Worm (Caenorhabditis elegans) whole organism, L3 larva: Measurements from ENCODE around the gene sre-7.

Source experiments
- ZK546.5 ChIP-seq: sonication (generic microtip); optimal IDR thresholded peaks from 2 replicates; lab custom pipeline; 2017; ENCODE audit warnings: missing biosample characterization, missing genetic modification characterization
- aly-2 ChIP-seq: fragments of 150-350 bp; optimal IDR thresholded peaks from 2 replicates; lab custom pipeline; 2014; ENCODE audit warnings: missing biosample characterization, missing genetic modification characterization
- ama-1 ChIP-seq: fragments of 150-350 bp; optimal IDR thresholded peaks from 2 replicates; lab custom pipeline; 2018
- ceh-16 ChIP-seq: sonication (generic microtip); optimal IDR thresholded peaks from 2 replicates; lab custom pipeline; 2017; ENCODE audit warnings: missing biosample characterization, missing genetic modification characterization
- ceh-28 ChIP-seq: fragments of 150-350 bp; optimal IDR thresholded peaks from 2 replicates; lab custom pipeline; 2014; ENCODE audit warnings: missing biosample characterization, missing genetic modification reagents, missing genetic modification characterization
- ceh-82 ChIP-seq: fragments of 150-350 bp; optimal IDR thresholded peaks from 2 replicates; lab custom pipeline; 2014; ENCODE audit warnings: missing biosample characterization, missing genetic modification characterization
- ceh-9 ChIP-seq: sonication (generic microtip); optimal IDR thresholded peaks from 2 replicates; lab custom pipeline; 2018; ENCODE audit warnings: missing biosample characterization, missing genetic modification characterization
- egl-27 ChIP-seq: sonication (generic microtip); optimal IDR thresholded peaks from 4 replicates; lab custom pipeline; 2017; ENCODE audit warnings: missing biosample characterization, missing genetic modification reagents, missing genetic modification characterization
- egl-5 ChIP-seq: fragments of 150-350 bp; optimal IDR thresholded peaks from 2 replicates; lab custom pipeline; 2017; ENCODE audit warnings: missing biosample characterization, missing genetic modification reagents, missing genetic modification characterization, inconsistent platforms
- elt-2 ChIP-seq: sonication (generic microtip); optimal IDR thresholded peaks from 2 replicates; lab custom pipeline; 2016; ENCODE audit warnings: missing genetic modification reagents, mild to moderate bottlenecking, missing genetic modification characterization, missing compliant biosample characterization
- elt-3 ChIP-seq, 3 experiments: fragments of 150-350 bp in 1 of 3; sonication (generic microtip) in 2 of 3; optimal IDR thresholded peaks; 2 replicates in 2 of 3; 4 replicates in 1 of 3; lab custom pipeline; 2014 to 2017; ENCODE audit warnings: missing biosample characterization in 3 of 3, missing genetic modification characterization in 3 of 3
- eor-1 ChIP-seq, 2 experiments: fragments of 150-350 bp; optimal IDR thresholded peaks; 2 replicates each; lab custom pipeline; 2014 to 2018; ENCODE audit warnings: missing biosample characterization in 2 of 2, missing genetic modification characterization in 2 of 2
- fkh-10 ChIP-seq: sonication (generic microtip); optimal IDR thresholded peaks from 2 replicates; lab custom pipeline; 2017; ENCODE audit warnings: missing biosample characterization, missing genetic modification reagents, missing genetic modification characterization
- fos-1 ChIP-seq: fragments of 150-350 bp; optimal IDR thresholded peaks from 2 replicates; lab custom pipeline; 2014; ENCODE audit warnings: missing biosample characterization, missing genetic modification characterization
- hmg-11 ChIP-seq: sonication (generic microtip); optimal IDR thresholded peaks from 2 replicates; lab custom pipeline; 2016; ENCODE audit warnings: missing genetic modification characterization, missing compliant biosample characterization
- lin-39 ChIP-seq: fragments of 150-350 bp; optimal IDR thresholded peaks from 2 replicates; lab custom pipeline; 2018; ENCODE audit warnings: missing biosample characterization, missing genetic modification reagents, missing genetic modification characterization
- lsy-12 ChIP-seq: sonication (generic microtip); optimal IDR thresholded peaks from 2 replicates; lab custom pipeline; 2016; ENCODE audit warnings: mild to moderate bottlenecking, missing genetic modification characterization, missing compliant biosample characterization
- nhr-11 ChIP-seq: fragments of 150-350 bp; optimal IDR thresholded peaks from 2 replicates; lab custom pipeline; 2014; ENCODE audit warnings: missing biosample characterization, missing genetic modification characterization
- nhr-12 ChIP-seq: fragments of 150-350 bp; optimal IDR thresholded peaks from 2 replicates; lab custom pipeline; 2014; ENCODE audit warnings: missing biosample characterization, missing genetic modification characterization
- nhr-23 ChIP-seq: fragments of 150-350 bp; optimal IDR thresholded peaks from 2 replicates; lab custom pipeline; 2014; ENCODE audit warnings: missing biosample characterization, missing genetic modification reagents, missing genetic modification characterization
- nhr-43 ChIP-seq: sonication (generic microtip); optimal IDR thresholded peaks from 2 replicates; lab custom pipeline; 2016; ENCODE audit warnings: mild to moderate bottlenecking, missing genetic modification characterization, missing compliant biosample characterization; ENCODE audit not compliant: poor library complexity, severe bottlenecking
- nhr-67 ChIP-seq: fragments of 150-350 bp; optimal IDR thresholded peaks from 2 replicates; lab custom pipeline; 2014; ENCODE audit warnings: missing biosample characterization, missing genetic modification characterization
- nhr-77 ChIP-seq: fragments of 150-350 bp; optimal IDR thresholded peaks from 2 replicates; lab custom pipeline; 2014; ENCODE audit warnings: missing biosample characterization, missing genetic modification characterization
- pha-4 ChIP-seq: fragments of 150-350 bp; optimal IDR thresholded peaks from 2 replicates; lab custom pipeline; 2014; ENCODE audit warnings: missing biosample characterization, missing genetic modification reagents, missing genetic modification characterization
- pqm-1 ChIP-seq: fragments of 150-350 bp; optimal IDR thresholded peaks from 2 replicates; lab custom pipeline; 2017; ENCODE audit warnings: missing biosample characterization, missing genetic modification characterization, inconsistent platforms
- sea-2 ChIP-seq: fragments of 150-350 bp; sonication (generic microtip); optimal IDR thresholded peaks from 4 replicates; lab custom pipeline; 2014; ENCODE audit warnings: missing biosample characterization, missing genetic modification reagents, missing genetic modification characterization
- skn-1 ChIP-seq: fragments of 150-350 bp; optimal IDR thresholded peaks from 2 replicates; lab custom pipeline; 2014; ENCODE audit warnings: missing biosample characterization, missing genetic modification characterization
- snpc-4 ChIP-seq: fragments of 150-350 bp; optimal IDR thresholded peaks from 2 replicates; lab custom pipeline; 2014; ENCODE audit warnings: missing biosample characterization, missing genetic modification characterization
- tbx-2 ChIP-seq: sonication (generic microtip); optimal IDR thresholded peaks from 2 replicates; lab custom pipeline; 2016; ENCODE audit warnings: mild to moderate bottlenecking, missing genetic modification characterization, missing compliant biosample characterization
- unc-62 ChIP-seq: fragments of 150-350 bp; sonication (generic microtip); optimal IDR thresholded peaks from 4 replicates; lab custom pipeline; 2014; ENCODE audit warnings: missing biosample characterization, missing genetic modification reagents, missing genetic modification characterization
- zag-1 ChIP-seq: fragments of 150-350 bp; optimal IDR thresholded peaks from 2 replicates; lab custom pipeline; 2014; ENCODE audit warnings: missing biosample characterization, missing genetic modification characterization
- ztf-11 ChIP-seq: fragments of 150-350 bp; optimal IDR thresholded peaks from 2 replicates; lab custom pipeline; 2014; ENCODE audit warnings: missing biosample characterization, missing genetic modification characterization
- ztf-4 ChIP-seq: fragments of 150-350 bp; optimal IDR thresholded peaks from 2 replicates; lab custom pipeline; 2014; ENCODE audit warnings: missing biosample characterization, missing genetic modification characterization

Gene sre-7

ce11 chrV:14283241-14283640, 39.2 kb downstream of the sre-7 start, which contains the start of gene F40G12.10:
TSS of gene F40G12.10 (plus strand) at chrV:14283541.
- TF ChIP-seq egl-27 (tag; lab: Kevin White, UChicago) (no peak), skn-1 (tag; lab: Kevin White, UChicago) (no peak), nhr-77 (tag; lab: Kevin White, UChicago) (no peak), egl-5 (tag; lab: Kevin White, UChicago) (no peak), fkh-10 (no peak), elt-3 (tag; optimal IDR thresholded peaks at IDR 0.05; lab: Kevin White, UChicago) (no peak), hmg-11 (tag; lab: Kevin White, UChicago) (no peak), ama-1 (lab: Kevin White, UChicago) (no peak)

DNA sequence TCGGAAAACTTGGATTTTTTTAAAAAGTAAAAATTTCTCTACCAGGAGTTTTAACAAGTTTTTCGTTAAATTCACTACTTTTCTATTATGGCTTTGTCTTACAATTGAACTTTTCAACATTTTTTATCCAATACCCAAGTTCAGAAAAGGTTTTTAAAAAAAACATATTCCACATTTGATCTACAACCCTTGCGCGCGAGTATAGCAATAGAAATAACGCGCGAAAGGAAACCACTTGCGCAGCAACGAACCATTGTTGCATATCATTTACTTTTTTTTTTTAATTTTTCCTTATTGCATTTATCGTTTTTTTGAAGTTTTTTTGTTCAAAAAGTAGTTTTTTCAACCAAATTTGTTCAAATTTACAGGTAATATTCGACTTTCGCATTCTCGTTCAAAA, 41.8 kb downstream of the sre-7 start, which contains the start of gene F40G12.11:
Gene F40G12.11 (plus strand): TSS at position 369 of the 400 bp plus-strand sequence.
- TF ChIP-seq zag-1 (tag; lab: Kevin White, UChicago) (no peak), unc-62 (no peak), fos-1 (tag; lab: Kevin White, UChicago) (no peak), nhr-43 (tag; lab: Kevin White, UChicago) (no peak), ZK546.5 (no peak), nhr-67 (tag; lab: Kevin White, UChicago) (no peak), snpc-4 (tag; lab: Kevin White, UChicago) (no peak), nhr-12 (tag; lab: Kevin White, UChicago) (no peak), hmg-11 (tag; lab: Kevin White, UChicago) (no peak), pqm-1 (no peak), ama-1 (lab: Kevin White, UChicago) (no peak), ztf-4 (tag; lab: Kevin White, UChicago) (no peak), elt-2 (tag; lab: Kevin White, UChicago) (no peak), skn-1 (tag; lab: Kevin White, UChicago) (no peak), ceh-28 (tag; lab: Kevin White, UChicago) (no peak), nhr-77 (tag; lab: Kevin White, UChicago) (no peak), lin-39 (tag; lab: Kevin White, UChicago) (no peak)

- TF ChIP-seq elt-2 (tag; lab: Kevin White, UChicago) (no peak), egl-27 (tag; lab: Kevin White, UChicago) (no peak), zag-1 (tag; lab: Kevin White, UChicago) (no peak), fos-1 (tag; lab: Kevin White, UChicago) (no peak), nhr-77 (tag; lab: Kevin White, UChicago) (no peak), unc-62 (no peak), elt-3 (tag; optimal IDR thresholded peaks at IDR 0.05; lab: Kevin White, UChicago) (no peak), eor-1 (tag; optimal IDR thresholded peaks at IDR 0.05; lab: Kevin White, UChicago) (no peak), ZK546.5 (no peak), nhr-12 (tag; lab: Kevin White, UChicago) (no peak), ceh-28 (tag; lab: Kevin White, UChicago) (no peak), ztf-11 (tag; lab: Kevin White, UChicago) (no peak), lsy-12 (tag; lab: Kevin White, UChicago) (no peak)
Observed at ce11 chrV:14289363-14289762, 45.4 kb downstream of the sre-7 start, which contains the start of gene F14D7.1. TSS of gene F14D7.1 (minus strand) at chrV:14289463.

ce11 chrV:14290636-14291035, 46.6 kb downstream of the sre-7 start, which contains the start of gene F14D7.18:
TSS of gene F14D7.18 (minus strand) at chrV:14290736.
- TF ChIP-seq ztf-11 (tag; lab: Kevin White, UChicago) (no peak), ztf-4 (tag; lab: Kevin White, UChicago) (no peak), nhr-12 (tag; lab: Kevin White, UChicago) (no peak), fos-1 (tag; lab: Kevin White, UChicago) (no peak), lsy-12 (tag; lab: Kevin White, UChicago) (no peak), snpc-4 (tag; lab: Kevin White, UChicago) (no peak), ZK546.5 (no peak), pha-4 (tag; lab: Kevin White, UChicago) (no peak), unc-62 (no peak), ceh-82 (tag; lab: Kevin White, UChicago) (no peak), tbx-2 (tag; lab: Kevin White, UChicago) (no peak), ama-1 (lab: Kevin White, UChicago) (no peak), egl-27 (tag; lab: Kevin White, UChicago) (no peak)
- TF ChIP-seq, all 47 proteins: peak for 0

DNA sequence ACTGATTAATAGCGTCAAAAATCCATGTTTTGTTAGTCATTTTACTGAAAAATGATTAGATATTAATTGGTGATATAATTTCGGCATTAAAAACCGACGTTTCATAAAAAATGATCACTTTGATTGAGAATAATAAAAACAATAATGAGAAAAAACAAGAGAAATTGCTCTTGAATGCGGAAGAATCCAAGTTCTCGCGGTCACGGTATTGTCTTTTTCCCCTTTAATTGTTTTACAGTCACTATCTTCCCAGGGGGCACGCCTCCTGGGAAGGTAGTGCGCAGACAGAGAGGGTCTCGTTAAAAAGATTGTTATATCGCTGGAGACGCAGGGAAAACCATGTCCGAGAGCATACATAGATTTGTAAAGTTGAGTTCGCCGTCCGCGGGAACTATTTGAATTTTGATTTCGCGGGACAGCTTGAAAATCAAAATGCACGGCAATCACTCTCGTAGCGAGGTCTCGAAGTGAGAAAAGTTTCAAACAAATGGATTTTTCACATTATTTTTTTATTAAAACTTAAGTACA, 49.7 kb downstream of the sre-7 start, which contains the start of gene F14D7.2:
Gene F14D7.2 (minus strand): TSS at position 51 of the 528 bp plus-strand sequence.
- TF ChIP-seq hmg-11 (tag; lab: Kevin White, UChicago) (no peak), nhr-23 (no peak), sea-2 (GFP tag; lab: Kevin White, UChicago) (no peak), pqm-1 (no peak), lin-39 (tag; lab: Kevin White, UChicago) (no peak), egl-5 (tag; lab: Kevin White, UChicago) (no peak), ZK546.5 (no peak), nhr-11 (tag; lab: Kevin White, UChicago) (no peak), ceh-9 (tag; lab: Kevin White, UChicago) (no peak), ceh-16 (tag; lab: Kevin White, UChicago) (no peak), aly-2 (tag; lab: Kevin White, UChicago) (no peak)
- TF ChIP-seq, all 47 proteins: peak for 0
